Fruit fly (Drosophila melanogaster) whole organism, embryonic: ENCODE results near the gene CG14995.
A peak's percentile ranks its signal among the peaks of the same experiment; 100 is the strongest.

Source experiments
- Doc3 ChIP-seq: fragments of 200-800 bp; sonication (Bioruptor generic); IDR thresholded peaks from 3 replicates; pipeline ENCODE4 v1.3.6; 2022; ENCODE audit warnings: missing biosample characterization, missing genetic modification characterization; ENCODE audit not compliant: partially characterized antibody
- Med ChIP-seq: fragments of 200-800 bp; sonication (Bioruptor generic); peaks from one replicate; lab custom pipeline; 2016; ENCODE audit warnings: missing biosample characterization, missing genetic modification characterization, mild to moderate bottlenecking, inconsistent platforms, moderate library complexity

DNA sequence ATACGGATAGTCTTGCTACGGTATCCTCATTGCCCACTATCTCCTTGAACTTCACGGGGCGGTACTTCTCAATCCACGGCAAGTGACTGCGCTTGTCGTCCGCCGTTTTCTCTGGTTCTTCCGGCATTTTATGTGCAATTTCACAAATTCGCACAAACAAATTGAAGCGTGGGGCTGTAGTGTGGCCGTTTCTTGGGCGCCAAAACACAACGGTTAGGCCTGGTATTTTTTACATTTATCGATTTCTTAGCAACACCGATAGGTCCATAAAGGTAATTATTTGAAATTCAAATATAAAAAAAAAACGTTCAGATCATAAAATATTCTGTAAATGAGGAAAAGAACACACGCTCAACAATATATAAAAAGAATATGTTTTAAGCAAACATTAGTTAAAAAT lies 32.8 kb upstream of the CG14995 start, which contains the start of gene RfC4:
- peak; percentile 53 for TF ChIP-seq Med (GFP tag; lab: Kevin White, UChicago)
- TF ChIP-seq Doc3 (GFP tag; lab: Robert Waterston, UW) = no peak
